Worm (Caenorhabditis elegans): ENCODE results near the gene F15A4.10.

ce11 chrII:12436717-12437116 lies 48.2 kb downstream of the F15A4.10 start:
- TF ChIP-seq egl-27 (tag; optimal IDR thresholded peaks at IDR 0.05) (no peak), blmp-1 (tag; optimal IDR thresholded peaks at IDR 0.05; ENCODE audit: insufficient read depth) (no peak), sma-3 (GFP tag; optimal IDR thresholded peaks at IDR 0.05) (no peak)

All from whole organism, L2 larva.